Fruit fly (Drosophila melanogaster) whole organism, embryonic: ENCODE measurements around the gene CG46459.

Experiments used
- CG11456 ChIP-seq: fragments of 200-800 bp; sonication (Bioruptor generic); IDR thresholded peaks from 3 replicates; pipeline ENCODE4 v1.3.6; 2022; ENCODE audit warnings: missing biosample characterization, missing genetic modification characterization
- CG6813 ChIP-seq: fragments of 200-800 bp; sonication (Bioruptor generic); optimal IDR thresholded peaks from 2 replicates; lab custom pipeline; 2017; ENCODE audit warnings: missing biosample characterization, missing genetic modification characterization, mild to moderate bottlenecking, moderate library complexity, missing genetic modification reagents
- NK7.1 ChIP-seq: fragments of 200-800 bp; sonication (Bioruptor generic); optimal IDR thresholded peaks from 3 replicates; lab custom pipeline; 2016; ENCODE audit warnings: missing biosample characterization, missing genetic modification characterization
- Rfx ChIP-seq: fragments of 200-800 bp; sonication (Bioruptor generic); IDR thresholded peaks from 2 replicates; pipeline ENCODE4 v1.3.6; 2022; ENCODE audit warnings: missing biosample characterization, missing genetic modification characterization
- dan ChIP-seq: fragments of 200-800 bp; sonication (Bioruptor generic); IDR thresholded peaks from 2 replicates; pipeline ENCODE4 v1.3.6; 2022; ENCODE audit warnings: missing biosample characterization, missing genetic modification characterization

dm6 chr3R:10673571-10673970 lies 22.9 kb upstream of the CG46459 start:
- TF ChIP-seq CG11456 (no peak), CG6813 (GFP tag; lab: Kevin White, UChicago) (no peak), NK7.1 (GFP tag; lab: Kevin White, UChicago) (no peak), dan (GFP tag; lab: Robert Waterston, UW) (no peak), Rfx (no peak)
